Worm (Caenorhabditis elegans): Measurements from ENCODE around the gene srj-19.

The srj-19 gene

DNA sequence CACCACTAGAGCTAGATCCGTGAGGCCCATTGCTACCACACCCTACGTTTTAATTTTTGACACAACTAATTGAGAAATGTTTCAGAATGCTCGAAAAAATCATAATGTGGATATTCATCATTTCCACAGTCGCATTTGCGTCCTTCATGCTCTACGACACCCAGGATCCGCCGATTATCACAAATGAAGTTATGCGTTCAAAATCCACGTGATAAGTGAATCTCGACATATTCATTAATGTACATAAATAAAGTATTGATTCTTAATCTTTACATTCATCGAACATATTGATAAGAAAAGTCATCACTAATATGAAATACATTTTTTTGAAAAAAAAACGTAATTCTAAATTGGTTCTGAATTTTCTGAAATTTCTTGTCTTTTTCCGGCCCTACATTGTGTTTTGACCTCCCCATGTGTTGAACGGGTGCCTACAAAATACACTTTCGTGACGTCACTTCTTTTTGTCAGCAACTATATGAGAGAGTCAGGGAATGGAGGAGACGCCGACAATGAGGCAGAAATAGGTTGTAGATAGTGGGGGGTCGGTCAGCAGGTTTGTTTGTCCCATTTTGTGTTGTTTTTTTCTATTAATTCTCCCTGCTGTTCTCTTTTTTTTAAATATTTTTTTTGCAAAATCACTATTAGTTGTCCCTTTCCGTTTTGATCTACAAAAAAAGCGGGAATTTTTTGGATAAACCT lies 44.6 kb upstream of the srj-19 start, which contains the start of gene F53E10.1 (continued):
- no peak for TF ChIP-seq nhr-76 (tag; optimal IDR thresholded peaks at IDR 0.05)

- no peak for TF ChIP-seq fkh-10 (GFP tag; optimal IDR thresholded peaks at IDR 0.05)
- no peak for TF ChIP-seq pqm-1 (tag; optimal IDR thresholded peaks at IDR 0.05)
- no peak for TF ChIP-seq nhr-11 (tag; optimal IDR thresholded peaks at IDR 0.05)
- TF ChIP-seq fos-1 (tag; optimal IDR thresholded peaks at IDR 0.05), result no peak
- no peak for TF ChIP-seq pha-4 (tag; optimal IDR thresholded peaks at IDR 0.05)
- TF ChIP-seq nhr-237 (tag; optimal IDR thresholded peaks at IDR 0.05), result no peak
- TF ChIP-seq zag-1 (tag; optimal IDR thresholded peaks at IDR 0.05), result no peak
These were observed 37.8 kb upstream of the srj-19 start, which contains the start of gene acr-17 for ce11 chrV:2608352-2608751. acr-17 (plus strand) TSS chrV:2608652.

DNA sequence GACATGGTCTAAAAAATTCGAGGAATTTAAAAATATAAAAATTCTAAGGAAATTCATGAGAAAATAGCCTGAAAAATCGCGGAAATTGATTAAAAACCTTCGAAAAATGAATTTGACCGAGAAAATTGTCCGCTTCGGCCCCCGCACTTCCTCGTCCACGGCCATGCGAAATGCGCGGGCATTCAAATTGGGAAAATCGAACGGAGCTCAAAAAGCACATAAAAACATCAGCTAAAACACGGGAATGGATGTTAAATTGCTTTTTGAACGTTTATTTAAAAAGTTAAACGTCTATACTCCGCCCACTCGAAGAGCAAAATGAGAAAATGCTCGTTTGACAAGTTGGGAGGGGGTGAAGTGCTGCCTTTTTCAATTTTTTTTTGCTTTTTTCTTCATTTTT lies 32.5 kb upstream of the srj-19 start, which contains the start of gene F53E10.6:
Gene F53E10.6 (minus strand): TSS at position 8 of the 400 bp plus-strand sequence.
- TF ChIP-seq lin-15B (tag; optimal IDR thresholded peaks at IDR 0.05) (peak; percentile 47), nhr-12 (tag; optimal IDR thresholded peaks at IDR 0.05) (no peak), nhr-23 (tag; optimal IDR thresholded peaks at IDR 0.05) (peak; percentile 3), nfya-1 (tag; optimal IDR thresholded peaks at IDR 0.05; ENCODE audit: insufficient read depth) (peak; percentile 42), sea-2 (GFP tag; optimal IDR thresholded peaks at IDR 0.05) (no peak)

DNA sequence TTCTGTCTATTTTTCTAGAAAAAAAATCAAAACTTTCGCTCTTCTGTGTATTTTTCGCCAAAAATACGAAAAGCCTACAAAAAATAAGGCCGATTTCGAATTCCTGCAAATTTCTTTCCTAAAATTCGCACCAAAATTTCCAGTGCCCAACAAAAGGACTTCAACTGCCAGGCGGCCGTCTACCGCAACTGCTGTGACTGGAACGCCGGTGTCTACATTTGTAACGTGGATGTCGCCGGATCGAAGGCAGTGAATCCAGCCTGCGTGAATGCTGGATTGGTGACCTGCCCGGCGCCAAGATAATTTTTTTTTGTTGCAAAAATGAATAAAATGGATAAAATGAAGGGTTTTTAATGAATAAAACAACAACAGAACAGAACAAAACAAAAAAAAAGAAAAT lies 31.3 kb upstream of the srj-19 start:
- TF ChIP-seq nhr-77 (tag; optimal IDR thresholded peaks at IDR 0.05), result no peak

ce11 chrV:2600543-2600942 lies 30.0 kb upstream of the srj-19 start:
- peak; percentile 74 for TF ChIP-seq lin-15B (tag; optimal IDR thresholded peaks at IDR 0.05)
- no peak for TF ChIP-seq ztf-11 (tag; optimal IDR thresholded peaks at IDR 0.05)
- no peak for TF ChIP-seq aly-2 (tag; optimal IDR thresholded peaks at IDR 0.05)
- no peak for TF ChIP-seq fos-1 (tag; optimal IDR thresholded peaks at IDR 0.05)
- no peak for TF ChIP-seq unc-62 (GFP tag; optimal IDR thresholded peaks at IDR 0.05)
- TF ChIP-seq ama-1 (optimal IDR thresholded peaks at IDR 0.05), result no peak
- TF ChIP-seq nhr-11 (tag; optimal IDR thresholded peaks at IDR 0.05), result peak; percentile 52
- TF ChIP-seq mml-1 (tag; optimal IDR thresholded peaks at IDR 0.05), result no peak
- TF ChIP-seq hmg-11 (tag; optimal IDR thresholded peaks at IDR 0.05), result peak; percentile 54
- peak; percentile 69 for TF ChIP-seq tbx-2 (tag; optimal IDR thresholded peaks at IDR 0.05)
- TF ChIP-seq ceh-16 (tag; optimal IDR thresholded peaks at IDR 0.05), result no peak
- TF ChIP-seq eor-1 (tag; optimal IDR thresholded peaks at IDR 0.05), result no peak
- TF ChIP-seq pha-4 (tag; optimal IDR thresholded peaks at IDR 0.05), result peak; percentile 90
- no peak for TF ChIP-seq daf-12 (tag; optimal IDR thresholded peaks at IDR 0.05)
- peak; percentile 64 for TF ChIP-seq nhr-43 (tag; optimal IDR thresholded peaks at IDR 0.05; ENCODE audit: poor library complexity, severe bottlenecking)
- no peak for TF ChIP-seq fkh-2 (tag; optimal IDR thresholded peaks at IDR 0.05)
- TF ChIP-seq ceh-82 (tag; optimal IDR thresholded peaks at IDR 0.05), result peak; percentile 31
- TF ChIP-seq fkh-10 (GFP tag; optimal IDR thresholded peaks at IDR 0.05), result no peak
- no peak for TF ChIP-seq egl-27 (tag; optimal IDR thresholded peaks at IDR 0.05)
- peak; percentile 75 for TF ChIP-seq elt-2 (tag; optimal IDR thresholded peaks at IDR 0.05)
- no peak for TF ChIP-seq unc-39 (tag; optimal IDR thresholded peaks at IDR 0.05)
- no peak for TF ChIP-seq sea-2 (GFP tag; optimal IDR thresholded peaks at IDR 0.05)
- TF ChIP-seq nfya-1 (tag; optimal IDR thresholded peaks at IDR 0.05; ENCODE audit: insufficient read depth), result peak; percentile 72
- no peak for TF ChIP-seq zag-1 (tag; optimal IDR thresholded peaks at IDR 0.05)
- no peak for TF ChIP-seq nhr-67 (tag; optimal IDR thresholded peaks at IDR 0.05)
- TF ChIP-seq ceh-28 (tag; optimal IDR thresholded peaks at IDR 0.05), result peak; percentile 63
- no peak for TF ChIP-seq nhr-25 (tag; optimal IDR thresholded peaks at IDR 0.05)
- no peak for TF ChIP-seq nhr-28 (tag; optimal IDR thresholded peaks at IDR 0.05)
- TF ChIP-seq lin-39 (tag; optimal IDR thresholded peaks at IDR 0.05), result no peak
- TF ChIP-seq nhr-12 (tag; optimal IDR thresholded peaks at IDR 0.05), result no peak
- TF ChIP-seq mdl-1 (tag; optimal IDR thresholded peaks at IDR 0.05), result no peak
- no peak for TF ChIP-seq nhr-77 (tag; optimal IDR thresholded peaks at IDR 0.05)
- TF ChIP-seq snpc-4 (tag; optimal IDR thresholded peaks at IDR 0.05), result peak; percentile 32
- TF ChIP-seq lsy-12 (tag; optimal IDR thresholded peaks at IDR 0.05), result peak; percentile 72
- no peak for TF ChIP-seq nhr-76 (tag; optimal IDR thresholded peaks at IDR 0.05)
- no peak for TF ChIP-seq egl-5 (tag; optimal IDR thresholded peaks at IDR 0.05)
- no peak for TF ChIP-seq pqm-1 (tag; optimal IDR thresholded peaks at IDR 0.05)
- peak; percentile 66 for TF ChIP-seq R02D3.7 (tag; optimal IDR thresholded peaks at IDR 0.05)
- no peak for TF ChIP-seq ztf-4 (tag; optimal IDR thresholded peaks at IDR 0.05)
- TF ChIP-seq nhr-23 (tag; optimal IDR thresholded peaks at IDR 0.05), result peak; percentile 73
- no peak for TF ChIP-seq ZK546.5 (tag; optimal IDR thresholded peaks at IDR 0.05)
- TF ChIP-seq elt-1 (tag; optimal IDR thresholded peaks at IDR 0.05), result no peak
- peak; percentile 32 for TF ChIP-seq skn-1 (tag; optimal IDR thresholded peaks at IDR 0.05)

Data from whole organism, L3 larva.